Worm (Caenorhabditis elegans) whole organism, L2 larva: ENCODE measurements around the gene T16H12.13.

Source experiments
- R02D3.7 ChIP-seq: fragments of 150-350 bp; optimal IDR thresholded peaks from 2 replicates; lab custom pipeline; 2014; ENCODE audit warnings: missing biosample characterization, missing genetic modification characterization
- dmd-4 ChIP-seq: sonication (generic microtip); optimal IDR thresholded peaks from 2 replicates; lab custom pipeline; 2017; ENCODE audit warnings: missing biosample characterization, missing genetic modification characterization
- nhr-25 ChIP-seq: fragments of 150-350 bp; sonication (generic microtip); optimal IDR thresholded peaks from 3 replicates; lab custom pipeline; 2014; ENCODE audit warnings: missing biosample characterization, missing genetic modification characterization
- snpc-4 ChIP-seq: fragments of 150-350 bp; optimal IDR thresholded peaks from 2 replicates; lab custom pipeline; 2014; ENCODE audit warnings: missing biosample characterization, missing genetic modification characterization
- ztf-11 ChIP-seq: sonication (generic microtip); optimal IDR thresholded peaks from 2 replicates; lab custom pipeline; 2017; ENCODE audit warnings: missing biosample characterization, missing genetic modification characterization

DNA sequence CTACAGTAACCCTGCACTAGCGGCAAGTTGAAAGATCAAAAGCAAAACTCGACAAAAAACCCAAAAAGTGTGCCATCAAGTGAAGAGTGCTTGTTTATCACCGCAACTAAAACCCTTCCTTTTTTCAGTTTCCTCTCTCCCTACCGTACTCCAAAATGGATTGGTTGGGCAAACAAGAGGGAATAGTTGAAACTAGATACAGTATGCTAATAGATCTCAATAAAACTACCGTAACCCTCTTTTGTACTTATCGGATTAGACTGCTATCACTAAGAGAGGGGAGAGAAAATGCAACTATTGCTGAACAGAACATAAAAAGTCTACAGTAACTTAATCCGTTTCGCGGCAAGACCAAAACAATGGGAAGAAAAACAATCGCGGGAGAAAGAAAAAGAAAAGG, 10.2 kb downstream of the T16H12.13 start:
- TF ChIP-seq dmd-4 (no peak), snpc-4 (tag; lab: Kevin White, UChicago) (no peak), ztf-11 (no peak), R02D3.7 (no peak), nhr-25 (no peak)
